Fruit fly (Drosophila melanogaster) whole organism, prepupa: ENCODE measurements around the gene alpha-Est7.

Source experiments
- CG10669 ChIP-seq: fragments of 200-800 bp; sonication (Bioruptor generic); optimal IDR thresholded peaks from 3 replicates; lab custom pipeline; 2018; ENCODE audit warnings: missing biosample characterization, mild to moderate bottlenecking, missing genetic modification characterization, moderate library complexity
- CG11902 ChIP-seq: fragments of 200-800 bp; sonication (Bioruptor generic); optimal IDR thresholded peaks from 3 replicates; lab custom pipeline; 2016; ENCODE audit warnings: missing biosample characterization, missing genetic modification characterization
- CG32006 ChIP-seq: fragments of 200-800 bp; sonication (Bioruptor generic); optimal IDR thresholded peaks from 3 replicates; lab custom pipeline; 2017; ENCODE audit warnings: missing biosample characterization, mild to moderate bottlenecking, missing genetic modification characterization
- CG34406 ChIP-seq: fragments of 200-800 bp; sonication (Bioruptor generic); optimal IDR thresholded peaks from 3 replicates; lab custom pipeline; 2016; ENCODE audit warnings: missing biosample characterization, missing genetic modification characterization
- CG3919 ChIP-seq: fragments of 200-800 bp; sonication (Bioruptor generic); optimal IDR thresholded peaks from 3 replicates; lab custom pipeline; 2016; ENCODE audit warnings: missing biosample characterization, missing genetic modification characterization
- CG6163 ChIP-seq: fragments of 200-800 bp; sonication (Bioruptor generic); IDR thresholded peaks from 3 replicates; pipeline ENCODE4 v1.3.6; 2022; ENCODE audit warnings: missing biosample characterization, missing genetic modification characterization
- CG6792 ChIP-seq: fragments of 200-800 bp; sonication (Bioruptor generic); optimal IDR thresholded peaks from 3 replicates; lab custom pipeline; 2016; ENCODE audit warnings: missing biosample characterization, missing genetic modification characterization
- CG6808 ChIP-seq: fragments of 200-800 bp; sonication (Bioruptor generic); optimal IDR thresholded peaks from 3 replicates; lab custom pipeline; 2017; ENCODE audit warnings: missing biosample characterization, missing genetic modification characterization, mild to moderate bottlenecking, moderate library complexity, missing genetic modification reagents
- CG9139 ChIP-seq: fragments of 200-800 bp; sonication (Bioruptor generic); optimal IDR thresholded peaks from 3 replicates; lab custom pipeline; 2017; ENCODE audit warnings: missing biosample characterization, mild to moderate bottlenecking, missing genetic modification characterization
- Eip75B ChIP-seq: fragments of 200-800 bp; sonication (Bioruptor generic); optimal IDR thresholded peaks from 3 replicates; lab custom pipeline; 2016; ENCODE audit warnings: missing biosample characterization, missing genetic modification characterization
- Eip78C ChIP-seq: fragments of 200-800 bp; sonication (Bioruptor generic); peaks from one replicate; lab custom pipeline; 2016; ENCODE audit warnings: missing biosample characterization, missing genetic modification characterization
- Eip93F ChIP-seq: fragments of 200-800 bp; sonication (Bioruptor generic); optimal IDR thresholded peaks from 2 replicates; lab custom pipeline; 2016; ENCODE audit warnings: missing biosample characterization, mild to moderate bottlenecking, missing genetic modification characterization
- Ets96B ChIP-seq: fragments of 200-800 bp; optimal IDR thresholded peaks from 2 replicates; lab custom pipeline; 2019; ENCODE audit warnings: missing biosample characterization, mild to moderate bottlenecking, missing genetic modification characterization, moderate library complexity
- Gug ChIP-seq: fragments of 200-800 bp; sonication (Bioruptor generic); IDR thresholded peaks from 2 replicates; pipeline ENCODE4 v1.3.6; 2022; ENCODE audit warnings: missing biosample characterization, missing genetic modification characterization
- Hr38 ChIP-seq: sonication (Bioruptor generic); optimal IDR thresholded peaks from 2 replicates; lab custom pipeline; 2016; ENCODE audit warnings: missing biosample characterization, missing genetic modification characterization
- Hr39 ChIP-seq: fragments of 200-800 bp; sonication (Bioruptor generic); optimal IDR thresholded peaks from 2 replicates; lab custom pipeline; 2016; ENCODE audit warnings: missing biosample characterization, missing genetic modification characterization
- Lpt ChIP-seq: fragments of 200-800 bp; sonication (Bioruptor generic); optimal IDR thresholded peaks from 3 replicates; lab custom pipeline; 2016; ENCODE audit warnings: missing biosample characterization, missing genetic modification characterization
- Met ChIP-seq: fragments of 200-800 bp; sonication (Bioruptor generic); optimal IDR thresholded peaks from 3 replicates; lab custom pipeline; 2016; ENCODE audit warnings: missing biosample characterization, missing genetic modification characterization
- Sox15 ChIP-seq: fragments of 200-800 bp; sonication (Bioruptor generic); optimal IDR thresholded peaks from 3 replicates; lab custom pipeline; 2016; ENCODE audit warnings: missing biosample characterization, missing genetic modification characterization
- acj6 ChIP-seq: fragments of 200-800 bp; sonication (Bioruptor generic); optimal IDR thresholded peaks from 3 replicates; lab custom pipeline; 2016; ENCODE audit warnings: missing biosample characterization, missing genetic modification characterization
- cyc ChIP-seq: fragments of 200-800 bp; sonication (Bioruptor generic); optimal IDR thresholded peaks from 3 replicates; lab custom pipeline; 2016; ENCODE audit warnings: missing biosample characterization, missing genetic modification characterization
- dac ChIP-seq: fragments of 200-800 bp; sonication (Bioruptor generic); optimal IDR thresholded peaks from 2 replicates; lab custom pipeline; 2017; ENCODE audit warnings: missing biosample characterization, mild to moderate bottlenecking, missing genetic modification characterization
- dsx ChIP-seq: fragments of 200-800 bp; optimal IDR thresholded peaks from 3 replicates; lab custom pipeline; 2019; ENCODE audit warnings: missing biosample characterization, mild to moderate bottlenecking, missing genetic modification characterization, moderate library complexity; ENCODE audit not compliant: poor library complexity, severe bottlenecking
- fd85E ChIP-seq: fragments of 200-800 bp; sonication (Bioruptor generic); optimal IDR thresholded peaks from 3 replicates; lab custom pipeline; 2016; ENCODE audit warnings: missing biosample characterization, missing genetic modification characterization
- fkh ChIP-seq: fragments of 200-800 bp; sonication (Bioruptor generic); optimal IDR thresholded peaks from 3 replicates; lab custom pipeline; 2017; ENCODE audit warnings: missing biosample characterization, mild to moderate bottlenecking, missing genetic modification characterization, moderate library complexity
- pdm3 ChIP-seq: fragments of 200-800 bp; sonication (Bioruptor generic); optimal IDR thresholded peaks from 3 replicates; lab custom pipeline; 2016; ENCODE audit warnings: missing biosample characterization, missing genetic modification characterization
- svp ChIP-seq: fragments of 200-800 bp; sonication (Bioruptor generic); peaks from one replicate; lab custom pipeline; 2016; ENCODE audit warnings: missing biosample characterization, missing genetic modification characterization
- vri ChIP-seq: fragments of 200-800 bp; sonication (Bioruptor generic); optimal IDR thresholded peaks from 3 replicates; lab custom pipeline; 2016; ENCODE audit warnings: missing biosample characterization, mild to moderate bottlenecking, missing genetic modification characterization

alpha-Est7 gene

DNA sequence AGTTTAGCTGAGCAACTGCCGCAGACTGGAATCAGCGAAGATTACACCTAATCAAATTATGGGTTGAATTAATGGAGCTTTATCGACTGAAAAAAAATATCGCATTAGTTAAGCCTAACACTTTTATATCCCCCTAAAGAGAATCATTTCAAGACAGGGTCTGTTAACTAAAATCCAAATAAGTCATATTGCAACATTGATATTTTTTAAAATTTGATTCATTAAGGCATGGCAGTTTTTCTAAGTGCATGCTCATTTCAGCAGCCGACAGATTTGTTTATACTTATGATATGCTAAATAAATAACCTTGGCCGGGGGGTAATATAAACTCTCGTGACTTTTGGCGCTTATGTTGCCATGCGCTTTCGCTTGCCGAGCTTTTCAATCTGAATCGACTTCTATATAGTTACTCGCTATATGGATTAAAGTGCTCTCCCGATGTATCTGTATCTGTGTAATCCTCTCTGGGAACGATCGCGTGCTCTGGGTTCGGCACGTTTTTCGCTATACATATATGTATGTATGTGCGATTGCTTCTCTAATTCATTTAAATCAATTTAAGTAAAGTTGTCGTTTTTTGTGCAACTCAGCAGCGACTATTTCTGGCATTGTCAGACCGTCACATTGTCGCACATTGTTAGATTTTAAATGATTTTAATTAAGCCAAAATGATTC is 17.1 kb downstream of the alpha-Est7 start (continued):
- TF ChIP-seq cyc (GFP tag; lab: Kevin White, UChicago): peak; percentile 15
- TF ChIP-seq dsx (GFP tag; lab: Kevin White, UChicago): no peak
- TF ChIP-seq CG6808 (GFP tag; lab: Kevin White, UChicago): no peak
- peak; percentile 1 for TF ChIP-seq CG6792
- TF ChIP-seq pdm3 (GFP tag; lab: Kevin White, UChicago): peak; percentile 45
- no peak for TF ChIP-seq Sox15 (GFP tag; lab: Kevin White, UChicago)
- no peak for TF ChIP-seq fd85E (GFP tag; lab: Kevin White, UChicago)
- peak; percentile 41 for TF ChIP-seq Hr39 (GFP tag; lab: Kevin White, UChicago)
- no peak for TF ChIP-seq Ets96B (tag; lab: Kevin White, UChicago)
- no peak for TF ChIP-seq Hr38
- peak; percentile 37 for TF ChIP-seq acj6 (GFP tag; lab: Kevin White, UChicago)
- TF ChIP-seq dac (GFP tag; lab: Kevin White, UChicago): no peak
- no peak for TF ChIP-seq Eip93F

DNA sequence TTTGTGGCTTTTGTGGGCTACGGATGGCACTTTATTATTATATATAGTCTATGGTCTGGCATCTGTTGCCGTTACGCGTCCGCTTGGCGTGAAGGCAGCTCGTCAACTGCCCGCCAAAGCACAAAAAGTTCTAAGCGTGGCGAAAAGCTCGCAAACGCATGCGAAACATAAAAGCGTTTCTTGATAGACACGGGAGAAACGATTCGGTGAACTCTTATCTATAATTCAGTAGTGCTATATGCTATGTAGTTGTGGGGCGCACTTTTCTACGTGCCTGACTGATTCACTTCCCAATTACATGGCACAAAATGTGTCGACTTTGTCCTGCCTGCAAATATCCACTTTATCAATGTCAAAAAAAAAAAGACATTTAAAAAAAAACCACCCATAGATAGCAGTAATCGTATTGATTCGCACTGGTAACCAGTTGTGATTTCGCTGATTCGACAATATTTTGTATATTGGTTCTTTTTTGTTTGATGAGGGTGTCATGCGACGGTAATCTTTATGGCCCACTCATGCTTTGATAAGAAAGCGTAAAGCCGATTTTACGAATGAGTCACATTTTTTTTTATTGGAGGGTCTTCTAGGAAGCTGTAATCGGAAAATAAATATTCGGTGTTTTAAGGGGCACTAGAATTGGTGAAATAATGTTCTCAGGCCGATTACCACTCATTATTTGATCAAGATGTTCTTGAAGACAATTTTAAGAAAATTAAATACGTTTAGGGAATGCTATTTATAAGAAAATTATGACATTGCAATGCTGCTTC is 18.4 kb downstream of the alpha-Est7 start, which contains the start of gene alpha-Est9:
Gene alpha-Est9, minus strand, starts transcription at position 110 of the 773 bp plus-strand sequence.
- TF ChIP-seq Met (GFP tag; lab: Kevin White, UChicago) (no peak), vri (GFP tag; lab: Kevin White, UChicago) (peak; percentile 72), CG32006 (GFP tag; lab: Kevin White, UChicago) (no peak), CG11902 (GFP tag; lab: Kevin White, UChicago) (no peak), Eip75B (GFP tag; lab: Kevin White, UChicago) (no peak), Eip78C (GFP tag; lab: Kevin White, UChicago) (no peak), CG10669 (no peak), svp (GFP tag; lab: Kevin White, UChicago) (peak; percentile 84), CG6163 (no peak), fkh (GFP tag; lab: Kevin White, UChicago) (peak; percentile 28)

DNA sequence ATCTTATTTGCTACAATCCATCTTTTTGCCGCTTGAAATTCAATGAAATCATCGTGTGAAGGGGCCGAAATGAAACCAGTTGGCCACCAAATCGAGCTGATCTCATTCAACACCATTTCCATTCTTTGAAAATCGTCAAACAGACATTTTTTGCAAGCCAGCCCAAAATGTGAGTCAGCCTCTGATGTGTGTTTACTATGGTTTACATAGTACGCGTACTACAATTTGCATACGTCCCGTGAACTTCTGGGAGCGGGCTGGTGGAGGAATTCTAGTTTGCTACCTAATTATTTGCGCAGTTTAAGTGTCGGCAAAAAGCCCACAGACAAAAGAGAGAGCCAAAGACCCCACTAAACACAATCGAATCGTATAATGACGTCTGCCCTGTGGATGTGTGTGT is 20.3 kb downstream of the alpha-Est7 start:
- TF ChIP-seq fkh (GFP tag; lab: Kevin White, UChicago) (peak; percentile 20), Gug (GFP tag; lab: Robert Waterston, UW) (no peak)

DNA sequence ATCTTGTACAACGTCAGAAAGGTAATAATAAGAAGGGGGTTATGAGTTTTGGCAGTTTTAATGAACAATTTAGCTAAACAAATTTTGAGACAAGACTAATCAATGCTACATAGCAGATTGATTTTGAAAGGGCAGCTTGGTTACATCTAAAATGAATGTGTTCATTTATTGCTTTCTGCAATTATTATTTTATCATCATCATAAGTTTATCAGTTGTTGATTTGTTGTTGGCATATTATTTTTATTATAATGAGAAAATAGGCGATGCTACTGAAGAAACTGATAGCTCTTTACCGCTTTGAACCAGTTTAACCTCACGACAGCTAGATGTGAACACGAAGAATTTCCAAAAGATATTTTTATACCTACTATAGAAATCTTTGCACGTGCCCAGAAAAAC is 21.3 kb downstream of the alpha-Est7 start, which contains the start of gene Mics1:
Gene Mics1, minus strand, starts transcription at position 101 of the 400 bp plus-strand sequence.
- TF ChIP-seq CG34406 (GFP tag; lab: Kevin White, UChicago) (no peak), svp (GFP tag; lab: Kevin White, UChicago) (peak; percentile 11), Lpt (GFP tag; lab: Kevin White, UChicago) (no peak)

DNA sequence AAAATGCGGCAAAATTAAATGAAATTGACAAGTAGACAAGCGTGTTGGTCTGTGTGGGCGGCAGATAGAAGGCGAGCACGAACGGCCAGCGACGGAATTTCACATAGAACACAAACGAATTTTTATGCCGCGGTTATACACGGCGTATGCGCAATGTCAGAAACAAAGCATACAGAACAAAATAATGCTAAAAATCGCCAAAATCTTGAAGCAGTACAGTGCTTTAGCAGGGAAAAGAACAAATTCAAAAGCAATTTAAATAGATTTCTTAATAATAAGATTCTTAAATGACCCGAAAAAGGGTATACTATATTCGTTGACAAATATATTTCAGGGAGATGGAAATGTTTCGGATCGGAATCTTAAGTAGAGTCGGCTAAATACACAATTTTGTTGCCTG is 23.0 kb downstream of the alpha-Est7 start:
- TF ChIP-seq CG9139 (GFP tag; lab: Kevin White, UChicago) (no peak), cyc (GFP tag; lab: Kevin White, UChicago) (no peak), CG3919 (GFP tag; lab: Kevin White, UChicago) (no peak), Hr39 (GFP tag; lab: Kevin White, UChicago) (peak; percentile 10)

DNA sequence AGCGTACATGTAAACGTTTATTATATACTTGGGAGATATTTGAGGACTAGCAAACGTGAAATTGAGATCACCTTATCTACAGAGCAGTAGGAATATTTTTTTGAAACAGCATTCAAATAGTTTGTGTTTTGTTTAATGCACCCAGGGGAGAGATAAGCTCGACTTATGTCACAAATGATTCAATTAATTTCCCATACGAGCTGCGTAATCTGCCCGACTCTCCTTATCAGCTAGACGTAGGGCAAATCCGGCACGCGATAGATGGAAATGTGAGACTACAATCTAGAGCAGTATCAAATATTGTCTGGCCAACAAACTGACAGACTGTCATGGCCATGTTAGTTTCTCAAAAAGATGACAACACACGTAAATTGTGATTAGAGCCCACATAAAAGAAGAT is 24.1 kb downstream of the alpha-Est7 start:
- TF ChIP-seq vri (GFP tag; lab: Kevin White, UChicago) (peak; percentile 51), CG34406 (GFP tag; lab: Kevin White, UChicago) (no peak), svp (GFP tag; lab: Kevin White, UChicago) (peak; percentile 77)
